Worm (Caenorhabditis elegans) whole organism, young adult: ENCODE data around the gene tax-6.

Experiments
- B0019.2 ChIP-seq: fragments of 200-800 bp; sonication (Bioruptor generic); conservative IDR thresholded peaks from 2 replicates; pipeline ENCODE4 v1.3.6; 2022; ENCODE audit warnings: missing genetic modification reagents, missing genetic modification characterization, missing compliant biosample characterization
- D2030.7 ChIP-seq: fragments of 200-800 bp; sonication (Bioruptor generic); IDR thresholded peaks from 2 replicates; pipeline ENCODE4 v1.3.6; 2022; ENCODE audit warnings: missing genetic modification reagents, missing genetic modification characterization, missing compliant biosample characterization
- F22D6.2 ChIP-seq: sonication (generic microtip); optimal IDR thresholded peaks from 2 replicates; lab custom pipeline; 2016; ENCODE audit warnings: mild to moderate bottlenecking, missing genetic modification characterization, missing compliant biosample characterization
- F39B2.1 ChIP-seq: fragments of 200-800 bp; sonication (Bioruptor generic); IDR thresholded peaks from 2 replicates; pipeline ENCODE4 v1.3.6; 2022; ENCODE audit warnings: missing genetic modification reagents, missing genetic modification characterization, missing compliant biosample characterization
- F55B11.4 ChIP-seq: sonication (generic microtip); optimal IDR thresholded peaks from 2 replicates; lab custom pipeline; 2016; ENCODE audit warnings: missing compliant biosample characterization, missing genetic modification characterization, borderline replicate concordance; ENCODE audit not compliant: insufficient read depth
- Y56A3A.18 ChIP-seq: fragments of 200-800 bp; sonication (Bioruptor generic); IDR thresholded peaks from 2 replicates; pipeline ENCODE4 v1.3.6; 2022; ENCODE audit warnings: missing genetic modification reagents, missing genetic modification characterization, missing compliant biosample characterization
- akir-1 ChIP-seq: fragments of 200-800 bp; sonication (Bioruptor generic); optimal IDR thresholded peaks from 2 replicates; lab custom pipeline; 2018; ENCODE audit warnings: mild to moderate bottlenecking, missing genetic modification characterization, moderate library complexity, missing compliant biosample characterization
- ama-1 ChIP-seq, 3 experiments: fragments of 150-350 bp in 1 of 3; sonication (generic microtip) in 2 of 3; optimal IDR thresholded peaks; 2 replicates each; lab custom pipeline; 2014 to 2018; ENCODE audit warnings: missing biosample characterization in 2 of 3, missing genetic modification characterization in 2 of 3, missing genetic modification reagents in 2 of 3
- atf-7 ChIP-seq: sonication (generic microtip); optimal IDR thresholded peaks from 2 replicates; lab custom pipeline; 2017; ENCODE audit warnings: mild to moderate bottlenecking, missing genetic modification characterization, missing compliant biosample characterization
- attf-3 ChIP-seq: fragments of 200-800 bp; sonication (Bioruptor generic); conservative IDR thresholded peaks from 2 replicates; pipeline ENCODE4 v1.3.6; 2022; ENCODE audit warnings: missing genetic modification reagents, missing genetic modification characterization, missing compliant biosample characterization
- attf-6 ChIP-seq: fragments of 200-800 bp; sonication (Bioruptor generic); IDR thresholded peaks from 2 replicates; pipeline ENCODE4 v1.3.6; 2022; ENCODE audit warnings: missing genetic modification reagents, missing genetic modification characterization, missing compliant biosample characterization
- ccch-3 ChIP-seq: fragments of 200-800 bp; sonication (Bioruptor generic); optimal IDR thresholded peaks from 2 replicates; lab custom pipeline; 2018; ENCODE audit warnings: mild to moderate bottlenecking, missing genetic modification characterization, missing compliant biosample characterization
- cebp-1 ChIP-seq, 2 experiments: fragments of 200-800 bp in 1 of 2; sonication (Bioruptor generic) in 1 of 2; sonication (generic microtip) in 1 of 2; IDR thresholded peaks in 1 of 2; optimal IDR thresholded peaks in 1 of 2; 2 replicates each; pipeline versions ENCODE4 v1.3.6 to Lab custom; 2017 to 2022; ENCODE audit warnings: missing compliant biosample characterization in 2 of 2, missing genetic modification characterization in 2 of 2, mild to moderate bottlenecking in 1 of 2, missing genetic modification reagents in 1 of 2, moderate library complexity in 1 of 2
- egl-18 ChIP-seq: fragments of 200-800 bp; sonication (Bioruptor generic); IDR thresholded peaks from 2 replicates; pipeline ENCODE4 v1.3.6; 2022; ENCODE audit warnings: missing genetic modification reagents, missing genetic modification characterization, missing compliant biosample characterization
- ets-4 ChIP-seq: fragments of 200-800 bp; sonication (Bioruptor generic); optimal IDR thresholded peaks from 2 replicates; lab custom pipeline; 2018; ENCODE audit warnings: mild to moderate bottlenecking, missing genetic modification characterization, missing compliant biosample characterization
- fkh-3 ChIP-seq: sonication (generic microtip); optimal IDR thresholded peaks from 2 replicates; lab custom pipeline; 2016; ENCODE audit warnings: mild to moderate bottlenecking, missing genetic modification characterization, missing compliant biosample characterization
- hmg-20 ChIP-seq: fragments of 200-800 bp; sonication (Bioruptor generic); IDR thresholded peaks from 2 replicates; pipeline ENCODE4 v1.3.6; 2022; ENCODE audit warnings: missing genetic modification reagents, missing genetic modification characterization, missing compliant biosample characterization
- hrde-1 ChIP-seq: sonication (generic microtip); optimal IDR thresholded peaks from 2 replicates; lab custom pipeline; 2016; ENCODE audit warnings: missing genetic modification characterization, mild to moderate bottlenecking, missing compliant biosample characterization, moderate library complexity, missing genotype, missing genetic modification reagents, borderline replicate concordance
- hsf-1 ChIP-seq: fragments of 200-800 bp; sonication (Bioruptor generic); IDR thresholded peaks from 2 replicates; pipeline ENCODE4 v1.3.6; 2022; ENCODE audit warnings: missing genetic modification reagents, missing genetic modification characterization, missing compliant biosample characterization
- lin-35 ChIP-seq, 3 experiments: fragments of 150-350 bp in 2 of 3; sonication (generic microtip) in 1 of 3; optimal IDR thresholded peaks; 2 replicates each; lab custom pipeline; 2014 to 2018; ENCODE audit warnings: missing biosample characterization in 3 of 3, missing genetic modification characterization in 3 of 3, missing genetic modification reagents in 3 of 3
- lin-40 ChIP-seq: sonication (generic microtip); optimal IDR thresholded peaks from 2 replicates; lab custom pipeline; 2016; ENCODE audit warnings: missing genetic modification characterization, mild to moderate bottlenecking, missing compliant biosample characterization, missing genotype, missing genetic modification reagents
- madf-10 ChIP-seq: sonication (generic microtip); optimal IDR thresholded peaks from 2 replicates; lab custom pipeline; 2016; ENCODE audit warnings: mild to moderate bottlenecking, missing genetic modification characterization, missing compliant biosample characterization
- madf-3 ChIP-seq: fragments of 200-800 bp; sonication (Bioruptor generic); IDR thresholded peaks from 2 replicates; pipeline ENCODE4 v1.3.6; 2022; ENCODE audit warnings: missing genetic modification reagents, missing genetic modification characterization, missing compliant biosample characterization
- mcd-1 ChIP-seq: fragments of 200-800 bp; sonication (Bioruptor generic); IDR thresholded peaks from 2 replicates; pipeline ENCODE4 v1.3.6; 2022; ENCODE audit warnings: missing genetic modification reagents, missing genetic modification characterization, missing compliant biosample characterization
- nhr-80 ChIP-seq: sonication (generic microtip); optimal IDR thresholded peaks from 2 replicates; lab custom pipeline; 2016; ENCODE audit warnings: missing genetic modification characterization, missing compliant biosample characterization
- pha-4 ChIP-seq: fragments of 150-350 bp; sonication (generic microtip); optimal IDR thresholded peaks from 2 replicates; lab custom pipeline; 2014; ENCODE audit warnings: missing biosample characterization, missing genetic modification reagents, missing genetic modification characterization
- rec-8 ChIP-seq, 2 experiments: sonication (generic microtip); optimal IDR thresholded peaks; 2 replicates each; lab custom pipeline; 2016; ENCODE audit warnings: mild to moderate bottlenecking in 2 of 2, missing genetic modification characterization in 2 of 2, missing genetic modification reagents in 2 of 2, missing genotype in 2 of 2, missing biosample characterization in 1 of 2, missing compliant biosample characterization in 1 of 2, moderate library complexity in 1 of 2
- snpc-3.4 ChIP-seq: sonication (generic microtip); optimal IDR thresholded peaks from 2 replicates; lab custom pipeline; 2017; ENCODE audit warnings: missing genetic modification characterization, mild to moderate bottlenecking, missing compliant biosample characterization, antibody characterized with exemption, moderate library complexity, missing genotype, missing genetic modification reagents
- snpc-4 ChIP-seq, 5 experiments: fragments of 150-350 bp in 1 of 5; sonication (generic microtip) in 4 of 5; optimal IDR thresholded peaks; 2 replicates each; lab custom pipeline; 2014 to 2018; ENCODE audit warnings: missing genetic modification characterization in 5 of 5, missing biosample characterization in 3 of 5, antibody characterized with exemption in 2 of 5, mild to moderate bottlenecking in 2 of 5, missing compliant biosample characterization in 2 of 5, missing genotype in 2 of 5, moderate library complexity in 2 of 5, missing genetic modification reagents in 1 of 5
- tbx-9 ChIP-seq: sonication (generic microtip); optimal IDR thresholded peaks from 2 replicates; lab custom pipeline; 2016; ENCODE audit warnings: borderline replicate concordance, missing genetic modification characterization, inconsistent platforms, missing compliant biosample characterization
- ztf-25 ChIP-seq: fragments of 200-800 bp; sonication (Bioruptor generic); IDR thresholded peaks from 2 replicates; pipeline ENCODE4 v1.3.6; 2022; ENCODE audit warnings: missing genetic modification reagents, missing genetic modification characterization, missing compliant biosample characterization

tax-6 gene

DNA sequence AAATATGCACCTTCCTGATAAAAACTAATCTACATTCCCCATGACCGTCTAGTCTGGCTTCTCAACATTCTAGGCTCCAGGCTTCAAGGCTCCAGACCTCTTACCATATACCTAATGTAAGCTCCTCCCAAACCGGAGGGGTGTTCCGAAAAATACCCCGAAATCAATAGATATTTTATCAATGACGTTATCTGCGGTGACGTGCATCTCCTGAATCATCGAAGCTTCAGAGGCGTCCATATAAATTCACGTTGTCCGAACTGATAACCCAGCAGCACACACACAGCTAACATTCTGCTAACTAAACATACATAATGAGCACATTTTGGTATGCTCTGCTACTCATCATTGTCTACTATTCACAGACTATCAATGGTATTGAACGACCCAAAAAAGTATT is 31.9 kb downstream of the tax-6 start, which contains the start of gene ugt-44 (continued):
- TF ChIP-seq madf-10 (tag; lab: Kevin White, UChicago) = no peak
- peak; percentile 66 for TF ChIP-seq nhr-80 (tag; lab: Kevin White, UChicago)
- TF ChIP-seq ets-4 (GFP tag; lab: Kevin White, UChicago) = peak; percentile 71
- TF ChIP-seq akir-1 (GFP tag; lab: Kevin White, UChicago) = no peak
- TF ChIP-seq snpc-3.4 (tag; lab: Kevin White, UChicago) = no peak
- TF ChIP-seq fkh-3 (tag; lab: Kevin White, UChicago) = no peak
- no peak for TF ChIP-seq pha-4 (tag; lab: Kevin White, UChicago)
- TF ChIP-seq lin-35 (GFP tag; optimal IDR thresholded peaks at IDR 0.05; lab: Kevin White, UChicago) = no peak
- no peak for TF ChIP-seq F22D6.2 (tag; lab: Kevin White, UChicago)
- TF ChIP-seq, all 124 proteins: peak for 5

DNA sequence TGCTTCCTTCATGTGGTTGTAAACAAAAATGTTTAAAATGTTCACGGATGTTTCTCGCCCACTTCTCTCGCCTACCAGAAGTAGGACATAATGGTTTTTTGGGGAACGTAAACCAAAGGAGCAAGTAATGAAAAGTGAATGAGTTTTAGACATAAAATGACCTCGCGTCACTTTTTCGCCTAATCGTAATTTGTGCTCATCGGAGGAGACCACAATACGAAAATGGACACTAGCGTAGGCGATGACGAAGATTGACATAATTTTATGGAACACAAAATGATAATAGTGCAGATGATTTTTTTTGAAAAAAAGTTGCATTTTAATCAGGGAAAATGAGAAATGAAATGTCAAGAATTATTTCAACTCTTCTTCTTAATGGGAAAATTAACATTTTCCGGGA is 32.7 kb downstream of the tax-6 start:
- TF ChIP-seq hsf-1 (GFP tag; lab: Robert Waterston, UW) = no peak
- TF ChIP-seq nhr-80 (tag; lab: Kevin White, UChicago) = peak; percentile 59
- no peak for TF ChIP-seq mcd-1 (GFP tag; lab: Robert Waterston, UW)

DNA sequence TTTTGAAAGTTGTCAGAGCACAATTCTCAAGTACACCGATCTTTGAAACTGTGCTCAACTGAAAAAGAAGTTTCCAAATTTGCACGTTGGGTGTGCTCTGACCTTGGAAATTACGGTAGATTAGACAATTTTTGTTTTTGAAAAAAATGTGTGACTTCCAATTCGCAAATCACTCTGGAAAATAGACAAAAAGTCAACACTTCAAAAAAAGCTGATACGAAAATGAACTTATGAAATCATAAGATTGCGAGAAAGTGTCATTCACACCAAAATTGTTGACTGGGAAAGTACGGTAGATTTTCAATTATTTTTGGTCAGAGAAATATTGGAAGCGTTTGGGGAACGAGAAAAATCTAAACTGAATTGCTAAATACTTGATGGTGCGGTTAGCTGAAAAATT is 34.1 kb downstream of the tax-6 start:
- TF ChIP-seq lin-35 (GFP tag; optimal IDR thresholded peaks at IDR 0.05; lab: Kevin White, UChicago) = no peak
- no peak for TF ChIP-seq egl-18 (GFP tag; lab: Robert Waterston, UW)
- peak; percentile 5 for TF ChIP-seq atf-7 (tag; lab: Kevin White, UChicago)
- TF ChIP-seq nhr-80 (tag; lab: Kevin White, UChicago) = peak; percentile 89
- TF ChIP-seq cebp-1 (GFP tag; IDR thresholded peaks at IDR 0.05; lab: Robert Waterston, UW) = 0 out of 2 replicates have a peak, but pooled peaks have one; percentile 29
- TF ChIP-seq cebp-1 (tag; optimal IDR thresholded peaks at IDR 0.05; lab: Kevin White, UChicago) = peak; percentile 44

DNA sequence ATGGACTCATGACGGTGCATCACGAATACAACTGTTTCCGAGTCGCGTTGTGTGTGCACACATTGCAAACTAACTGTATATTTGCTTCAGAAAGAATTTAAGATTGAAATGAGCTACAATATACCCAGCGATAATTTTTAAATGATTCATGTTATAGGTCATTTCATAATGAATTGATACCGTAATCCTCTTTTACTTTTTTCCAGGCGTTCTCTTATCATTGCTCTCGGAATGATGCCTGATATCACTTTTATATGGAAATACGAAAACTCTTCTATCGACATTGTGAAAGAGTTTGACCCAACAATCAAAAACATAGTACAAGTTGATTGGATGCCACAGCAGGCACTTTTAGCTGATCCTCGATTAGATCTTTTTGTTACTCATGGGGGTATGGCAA is 35.0 kb downstream of the tax-6 start:
- no peak for TF ChIP-seq ztf-25 (GFP tag; lab: Robert Waterston, UW)
- TF ChIP-seq egl-18 (GFP tag; lab: Robert Waterston, UW) = no peak
- TF ChIP-seq cebp-1 (GFP tag; IDR thresholded peaks at IDR 0.05; lab: Robert Waterston, UW) = peak; percentile 55; the same call in 1 of the 2 replicates
- TF ChIP-seq cebp-1 (tag; optimal IDR thresholded peaks at IDR 0.05; lab: Kevin White, UChicago) = peak; percentile 57
- TF ChIP-seq madf-3 (GFP tag; lab: Robert Waterston, UW) = no peak
- no peak for TF ChIP-seq ama-1 (optimal IDR thresholded peaks at IDR 0.05; lab: Kevin White, UChicago)
- no peak for TF ChIP-seq ama-1 (GFP tag; optimal IDR thresholded peaks at IDR 0.05; lab: Kevin White, UChicago)
- TF ChIP-seq D2030.7 = no peak
- no peak for TF ChIP-seq tbx-9 (tag; lab: Kevin White, UChicago)
- TF ChIP-seq F55B11.4 = no peak
- TF ChIP-seq nhr-80 (tag; lab: Kevin White, UChicago) = peak; percentile 73
- TF ChIP-seq Y56A3A.18 (GFP tag; lab: Robert Waterston, UW) = no peak
- TF ChIP-seq F39B2.1 (GFP tag; lab: Robert Waterston, UW) = no peak
- no peak for TF ChIP-seq snpc-4 (GFP tag; optimal IDR thresholded peaks at IDR 0.05; lab: Kevin White, UChicago)
- TF ChIP-seq snpc-4 (tag; optimal IDR thresholded peaks at IDR 0.05; lab: Kevin White, UChicago) = no peak

DNA sequence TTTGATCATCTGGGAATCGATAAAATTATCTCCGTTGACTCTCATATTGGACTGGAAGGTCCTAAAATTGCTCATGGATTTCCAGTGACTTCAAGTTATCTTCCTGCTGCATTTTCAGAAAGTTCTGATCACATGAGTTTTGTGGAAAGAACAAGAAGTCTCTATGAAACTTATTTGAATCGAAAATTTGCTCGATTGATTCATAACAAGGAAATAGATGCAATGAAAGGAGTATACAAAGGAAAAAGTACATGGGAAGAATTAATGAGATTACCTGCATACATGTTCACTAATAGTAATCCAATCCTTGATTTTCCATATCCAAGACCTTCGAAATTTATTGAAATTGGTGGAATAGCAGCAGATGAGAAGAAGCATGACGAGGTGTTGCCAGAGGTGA is 35.6 kb downstream of the tax-6 start:
- no peak for TF ChIP-seq hmg-20 (GFP tag; lab: Robert Waterston, UW)
- no peak for TF ChIP-seq mcd-1 (GFP tag; lab: Robert Waterston, UW)
- TF ChIP-seq ccch-3 (GFP tag; lab: Kevin White, UChicago) = no peak
- TF ChIP-seq lin-40 (tag; lab: Kevin White, UChicago) = no peak
- TF ChIP-seq hrde-1 (tag; lab: Kevin White, UChicago) = no peak
- no peak for TF ChIP-seq attf-6
- TF ChIP-seq B0019.2 (GFP tag; lab: Robert Waterston, UW) = no peak
- no peak for TF ChIP-seq rec-8 (tag; optimal IDR thresholded peaks at IDR 0.05; lab: Kevin White, UChicago)
- no peak for TF ChIP-seq attf-3
